Worm (Caenorhabditis elegans) whole organism, mixed stage, embryonic: ENCODE results near the gene C01G5.7.
A peak's percentile ranks its signal among the peaks of the same experiment; 100 is the strongest.

Source experiments
- M03D4.4 ChIP-seq: sonication (generic microtip); optimal IDR thresholded peaks from 2 replicates; lab custom pipeline; 2017; ENCODE audit warnings: mild to moderate bottlenecking, missing genetic modification characterization, missing compliant biosample characterization
- bed-3 ChIP-seq: fragments of 200-800 bp; sonication (Bioruptor generic); optimal IDR thresholded peaks from 3 replicates; lab custom pipeline; 2018; ENCODE audit warnings: mild to moderate bottlenecking, missing genetic modification characterization, moderate library complexity, missing compliant biosample characterization
- ceh-39 ChIP-seq: fragments of 150-350 bp; optimal IDR thresholded peaks from 2 replicates; lab custom pipeline; 2014; ENCODE audit warnings: missing biosample characterization, missing genetic modification characterization
- ceh-43 ChIP-seq: fragments of 200-800 bp; sonication (Bioruptor generic); optimal IDR thresholded peaks from 2 replicates; lab custom pipeline; 2018; ENCODE audit warnings: mild to moderate bottlenecking, missing genetic modification characterization, moderate library complexity, missing compliant biosample characterization
- ceh-83 ChIP-seq: fragments of 200-800 bp; sonication (Bioruptor generic); optimal IDR thresholded peaks from 2 replicates; lab custom pipeline; 2018; ENCODE audit warnings: mild to moderate bottlenecking, missing genetic modification characterization, missing compliant biosample characterization
- ces-1 ChIP-seq: fragments of 150-350 bp; optimal IDR thresholded peaks from 2 replicates; lab custom pipeline; 2014; ENCODE audit warnings: missing biosample characterization, missing genetic modification reagents, missing genetic modification characterization
- cnd-1 ChIP-seq: fragments of 200-800 bp; sonication (Bioruptor generic); optimal IDR thresholded peaks from 2 replicates; lab custom pipeline; 2018; ENCODE audit warnings: mild to moderate bottlenecking, missing genetic modification characterization, missing compliant biosample characterization
- drap-1 ChIP-seq: fragments of 200-800 bp; sonication (Bioruptor generic); optimal IDR thresholded peaks from 3 replicates; lab custom pipeline; 2018; ENCODE audit warnings: mild to moderate bottlenecking, missing genetic modification characterization, missing compliant biosample characterization
- elt-3 ChIP-seq: fragments of 150-350 bp; optimal IDR thresholded peaks from 2 replicates; lab custom pipeline; 2014; ENCODE audit warnings: missing biosample characterization, missing genetic modification characterization
- flh-1 ChIP-seq: fragments of 200-800 bp; sonication (Bioruptor generic); optimal IDR thresholded peaks from 2 replicates; lab custom pipeline; 2018; ENCODE audit warnings: mild to moderate bottlenecking, missing genetic modification characterization, moderate library complexity, missing compliant biosample characterization
- ham-2 ChIP-seq: fragments of 200-800 bp; sonication (Bioruptor generic); optimal IDR thresholded peaks from 2 replicates; lab custom pipeline; 2018; ENCODE audit warnings: mild to moderate bottlenecking, missing genetic modification characterization, missing compliant biosample characterization
- hlh-1 ChIP-seq: fragments of 150-350 bp; optimal IDR thresholded peaks from 2 replicates; lab custom pipeline; 2014; ENCODE audit warnings: missing biosample characterization, missing genetic modification reagents, missing genetic modification characterization
- lin-13 ChIP-seq: fragments of 150-350 bp; optimal IDR thresholded peaks from 2 replicates; lab custom pipeline; 2014; ENCODE audit warnings: missing biosample characterization, missing genetic modification characterization
- lin-32 ChIP-seq: fragments of 200-800 bp; sonication (Bioruptor generic); optimal IDR thresholded peaks from 2 replicates; lab custom pipeline; 2018; ENCODE audit warnings: mild to moderate bottlenecking, missing genetic modification characterization, missing compliant biosample characterization
- lsy-2 ChIP-seq: fragments of 150-350 bp; optimal IDR thresholded peaks from 2 replicates; lab custom pipeline; 2014; ENCODE audit warnings: missing biosample characterization, missing genetic modification characterization
- mab-5 ChIP-seq: fragments of 150-350 bp; optimal IDR thresholded peaks from 2 replicates; lab custom pipeline; 2014; ENCODE audit warnings: missing biosample characterization, missing genetic modification characterization
- mep-1 ChIP-seq: fragments of 150-350 bp; optimal IDR thresholded peaks from 2 replicates; lab custom pipeline; 2017; ENCODE audit warnings: missing biosample characterization, missing genetic modification reagents, missing genetic modification characterization, inconsistent platforms
- mls-2 ChIP-seq: sonication (generic microtip); optimal IDR thresholded peaks from 2 replicates; lab custom pipeline; 2016; ENCODE audit warnings: mild to moderate bottlenecking, missing genetic modification characterization, moderate library complexity, missing compliant biosample characterization
- nhr-2 ChIP-seq: fragments of 150-350 bp; optimal IDR thresholded peaks from 2 replicates; lab custom pipeline; 2014; ENCODE audit warnings: missing biosample characterization, missing genetic modification characterization
- nhr-237 ChIP-seq: fragments of 150-350 bp; optimal IDR thresholded peaks from 2 replicates; lab custom pipeline; 2014; ENCODE audit warnings: missing biosample characterization, missing genetic modification characterization
- nhr-28 ChIP-seq: fragments of 150-350 bp; optimal IDR thresholded peaks from 2 replicates; lab custom pipeline; 2014; ENCODE audit warnings: missing biosample characterization, missing genetic modification characterization
- sem-2 ChIP-seq: fragments of 200-800 bp; sonication (Bioruptor generic); optimal IDR thresholded peaks from 2 replicates; lab custom pipeline; 2018; ENCODE audit warnings: mild to moderate bottlenecking, missing genetic modification characterization, missing compliant biosample characterization
- snpc-4 ChIP-seq: fragments of 150-350 bp; optimal IDR thresholded peaks from 2 replicates; lab custom pipeline; 2014; ENCODE audit warnings: missing biosample characterization, missing genetic modification characterization
- sptf-1 ChIP-seq: sonication (generic microtip); optimal IDR thresholded peaks from 2 replicates; lab custom pipeline; 2017; ENCODE audit warnings: mild to moderate bottlenecking, missing genetic modification characterization, moderate library complexity, missing compliant biosample characterization
- tbx-8 ChIP-seq: fragments of 200-800 bp; sonication (Bioruptor generic); optimal IDR thresholded peaks from 2 replicates; lab custom pipeline; 2018; ENCODE audit warnings: mild to moderate bottlenecking, missing genetic modification characterization, moderate library complexity, missing compliant biosample characterization
- unc-120 ChIP-seq: sonication (generic microtip); optimal IDR thresholded peaks from 2 replicates; lab custom pipeline; 2017; ENCODE audit warnings: missing genetic modification characterization, missing compliant biosample characterization; ENCODE audit not compliant: poor library complexity, severe bottlenecking
- unc-39 ChIP-seq: fragments of 150-350 bp; optimal IDR thresholded peaks from 2 replicates; lab custom pipeline; 2014; ENCODE audit warnings: missing biosample characterization, missing genetic modification characterization
- unc-62 ChIP-seq: fragments of 150-350 bp; optimal IDR thresholded peaks from 2 replicates; lab custom pipeline; 2014; ENCODE audit warnings: missing biosample characterization, missing genetic modification reagents, missing genetic modification characterization
- zip-8 ChIP-seq: fragments of 150-350 bp; optimal IDR thresholded peaks from 2 replicates; lab custom pipeline; 2014; ENCODE audit warnings: missing biosample characterization, missing genetic modification characterization
- ztf-11 ChIP-seq: fragments of 150-350 bp; optimal IDR thresholded peaks from 2 replicates; lab custom pipeline; 2014; ENCODE audit warnings: missing biosample characterization, missing genetic modification characterization

C01G5.7 gene

DNA sequence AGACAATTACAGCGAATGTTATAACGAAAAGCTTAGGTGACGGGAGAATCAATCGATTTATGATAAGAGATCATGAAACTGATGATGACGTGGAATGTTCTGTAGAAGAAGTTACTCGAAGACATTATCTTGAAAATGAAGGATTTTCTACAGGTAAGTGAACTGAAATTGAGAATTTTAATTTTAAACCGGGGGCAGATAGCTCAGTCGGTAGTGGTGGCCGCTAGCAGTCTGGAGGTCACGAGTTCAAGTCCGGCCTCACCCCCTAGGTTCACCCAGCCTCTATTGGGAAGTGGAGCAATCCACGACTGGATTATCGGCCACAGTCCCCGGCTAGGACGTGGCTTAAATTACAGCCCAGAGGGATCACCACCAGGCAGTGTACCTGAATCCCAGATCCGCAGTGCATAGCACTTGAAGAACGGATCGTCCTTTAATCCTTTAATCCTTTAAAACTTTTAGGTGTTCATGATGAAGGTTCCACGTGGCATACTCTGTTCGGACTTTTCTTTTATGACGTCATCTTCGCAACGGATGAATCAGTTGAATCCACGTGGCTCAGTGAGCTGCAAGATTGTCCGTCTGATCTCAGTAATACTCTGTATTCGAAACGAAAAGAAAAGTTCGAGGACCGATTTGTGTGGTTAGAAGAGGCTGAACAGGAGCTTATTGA, 33.5 kb downstream of the C01G5.7 start:
- peak; percentile 83 for TF ChIP-seq zip-8 (tag; lab: Kevin White, UChicago)

DNA sequence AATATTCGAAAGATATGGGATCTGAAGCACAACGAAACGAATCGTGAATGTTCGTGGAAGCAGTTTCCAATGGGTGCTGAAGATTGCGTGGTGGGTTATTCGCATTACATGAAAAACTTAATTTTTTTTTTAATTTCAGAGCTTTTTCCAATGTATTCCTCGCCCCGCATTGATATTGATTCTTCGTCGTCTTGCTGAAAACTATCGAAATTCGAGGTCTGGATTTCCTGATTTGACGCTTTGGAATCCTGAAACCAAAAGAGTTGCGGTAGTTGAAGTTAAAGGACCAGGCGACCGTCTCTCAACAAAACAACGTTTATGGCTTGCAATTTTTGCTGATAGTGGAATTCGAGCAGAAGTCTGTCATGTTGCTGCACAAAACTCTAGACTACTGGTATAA, 34.1 kb downstream of the C01G5.7 start:
- no peak for TF ChIP-seq nhr-28 (tag; lab: Kevin White, UChicago)
- no peak for TF ChIP-seq flh-1 (GFP tag; lab: Kevin White, UChicago)
- TF ChIP-seq mab-5 (tag; lab: Kevin White, UChicago): no peak
- no peak for TF ChIP-seq unc-62 (GFP tag; lab: Kevin White, UChicago)
- TF ChIP-seq hlh-1: no peak
- TF ChIP-seq snpc-4: no peak
- TF ChIP-seq unc-120 (tag; lab: Kevin White, UChicago): no peak
- no peak for TF ChIP-seq zip-8 (tag; lab: Kevin White, UChicago)
- no peak for TF ChIP-seq bed-3 (GFP tag; lab: Kevin White, UChicago)
- TF ChIP-seq cnd-1 (tag; lab: Kevin White, UChicago): no peak

DNA sequence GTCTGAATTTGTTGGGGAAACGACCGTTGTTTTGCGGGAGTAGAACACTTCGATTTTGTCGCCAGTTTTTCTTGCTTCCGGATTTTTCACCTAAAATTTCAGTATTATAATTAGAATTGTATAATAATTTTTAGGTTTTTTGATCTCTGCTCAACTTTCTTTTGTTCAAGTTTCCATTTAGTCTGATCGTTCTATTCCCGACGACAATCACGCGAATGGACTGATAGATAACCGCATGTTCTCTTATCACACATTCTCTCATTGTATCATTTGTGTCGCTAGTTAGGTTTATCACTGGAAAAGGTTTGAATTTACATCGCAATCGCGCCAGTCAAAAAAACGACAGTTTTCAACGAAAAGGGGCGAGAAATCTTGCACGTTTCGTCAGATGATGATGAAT, 36.9 kb downstream of the C01G5.7 start:
- TF ChIP-seq unc-120 (tag; lab: Kevin White, UChicago): no peak
- TF ChIP-seq mls-2 (tag; lab: Kevin White, UChicago): no peak
- TF ChIP-seq unc-39 (tag; lab: Kevin White, UChicago): no peak
- no peak for TF ChIP-seq elt-3 (tag; lab: Kevin White, UChicago)
- TF ChIP-seq cnd-1 (tag; lab: Kevin White, UChicago): no peak
- TF ChIP-seq flh-1 (GFP tag; lab: Kevin White, UChicago): no peak
- TF ChIP-seq ztf-11 (tag; lab: Kevin White, UChicago): no peak
- TF ChIP-seq hlh-1: no peak
- TF ChIP-seq lin-13: no peak

DNA sequence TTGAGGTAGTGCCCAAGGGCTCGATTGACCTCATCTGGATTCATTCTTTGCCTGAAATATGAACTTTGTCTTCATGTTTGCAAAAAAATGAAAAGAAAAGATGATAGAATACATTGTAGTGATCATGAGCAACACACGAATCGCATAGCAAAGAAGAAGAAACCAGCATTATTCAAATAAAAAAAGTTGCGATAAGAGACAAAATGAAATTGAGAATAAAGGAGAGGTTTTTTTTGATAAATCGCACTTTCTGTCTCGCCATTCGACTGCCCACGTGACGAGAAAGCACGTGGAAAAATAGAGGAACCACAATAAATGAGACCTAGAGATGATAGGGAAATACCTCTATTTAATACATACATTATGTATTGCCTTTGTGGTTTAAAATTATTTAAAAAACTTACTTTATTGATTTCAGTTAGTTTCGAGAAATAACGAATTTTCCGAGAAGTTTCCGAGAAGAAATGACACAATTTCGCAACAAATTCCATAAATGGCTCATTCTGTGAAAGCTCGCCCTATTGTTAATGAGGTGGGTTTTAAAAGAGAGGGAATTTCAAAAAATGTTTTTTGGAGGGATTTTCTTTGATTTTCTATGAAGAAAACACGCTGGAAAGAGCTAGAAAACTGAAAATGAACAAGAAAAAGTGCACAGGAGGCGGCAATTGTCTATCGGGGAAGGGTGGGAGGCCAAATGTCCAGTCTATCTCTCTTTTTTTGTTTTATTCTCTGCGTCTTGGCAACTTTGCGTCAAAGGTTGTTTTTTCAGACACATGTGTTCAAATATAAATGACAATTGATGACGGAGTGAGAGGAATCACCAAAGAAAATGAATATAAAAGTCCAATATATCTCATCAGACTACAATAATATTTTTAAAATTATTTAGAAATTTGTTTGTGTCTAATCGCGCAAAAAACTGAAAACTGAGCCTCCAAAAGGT, 37.7 kb downstream of the C01G5.7 start, which contains the start of gene paqr-1:
Gene paqr-1 (minus strand): TSS at position 51 of the 943 bp plus-strand sequence.
- TF ChIP-seq elt-3 (tag; lab: Kevin White, UChicago) (no peak), ceh-39 (tag; lab: Kevin White, UChicago) (no peak), lin-32 (GFP tag; lab: Kevin White, UChicago) (no peak), ces-1 (peak; percentile 56), hlh-1 (peak; percentile 41), M03D4.4 (tag; lab: Kevin White, UChicago) (no peak), ham-2 (no peak), cnd-1 (tag; lab: Kevin White, UChicago) (no peak), nhr-237 (tag; lab: Kevin White, UChicago) (no peak), flh-1 (GFP tag; lab: Kevin White, UChicago) (no peak)

DNA sequence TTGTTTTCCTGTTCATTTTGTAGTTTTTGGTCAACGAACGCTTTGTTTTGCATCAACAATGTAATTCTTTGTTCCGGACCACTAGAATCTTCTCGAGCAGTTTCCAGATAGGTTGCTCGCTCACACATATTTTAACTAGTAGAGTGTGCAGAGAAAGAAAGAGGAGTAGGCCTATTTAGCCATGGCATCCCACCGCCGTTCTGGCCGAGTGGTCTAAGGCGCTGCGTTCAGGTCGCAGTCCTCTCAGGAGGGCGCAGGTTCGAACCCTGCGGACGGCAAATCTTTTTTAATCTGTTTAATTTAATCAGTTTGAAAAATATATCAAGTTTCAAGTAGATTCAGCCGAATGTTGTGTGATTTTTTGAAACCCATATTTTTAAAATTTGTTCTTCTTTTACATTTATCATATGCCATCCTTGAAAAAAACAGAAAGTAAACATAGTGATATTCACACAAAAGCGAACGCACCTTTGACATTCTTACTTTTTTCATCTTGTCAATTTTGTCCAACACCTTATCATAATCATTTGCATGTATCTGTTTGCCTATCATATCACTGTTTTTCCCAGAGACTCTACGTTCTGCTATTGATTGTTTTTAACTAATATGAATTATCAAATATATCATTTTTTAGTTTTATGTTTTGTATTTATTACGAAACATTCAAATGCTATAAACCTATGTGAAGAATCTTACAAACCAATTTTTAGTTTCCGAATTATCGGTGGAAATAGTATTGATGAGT, 38.8 kb downstream of the C01G5.7 start, which contains the start of gene try-3:
Gene try-3 (plus strand): TSS at position 532 of the 745 bp plus-strand sequence.
- peak; percentile 39 for TF ChIP-seq lin-32 (GFP tag; lab: Kevin White, UChicago)
- TF ChIP-seq sptf-1 (tag; lab: Kevin White, UChicago): peak; percentile 83
- TF ChIP-seq lin-13: no peak
- TF ChIP-seq nhr-2 (tag; lab: Kevin White, UChicago): no peak
- peak; percentile 86 for TF ChIP-seq ceh-83 (GFP tag; lab: Kevin White, UChicago)
- TF ChIP-seq ceh-43 (GFP tag; lab: Kevin White, UChicago): no peak
- peak; percentile 49 for TF ChIP-seq flh-1 (GFP tag; lab: Kevin White, UChicago)
- TF ChIP-seq mep-1: peak; percentile 1
- no peak for TF ChIP-seq unc-62 (GFP tag; lab: Kevin White, UChicago)
- TF ChIP-seq nhr-28 (tag; lab: Kevin White, UChicago): no peak
- TF ChIP-seq M03D4.4 (tag; lab: Kevin White, UChicago): peak; percentile 75
- peak; percentile 78 for TF ChIP-seq mls-2 (tag; lab: Kevin White, UChicago)
- TF ChIP-seq nhr-237 (tag; lab: Kevin White, UChicago): no peak
- TF ChIP-seq drap-1: peak; percentile 77
- TF ChIP-seq sem-2: peak; percentile 74
- TF ChIP-seq unc-120 (tag; lab: Kevin White, UChicago): peak; percentile 87
- no peak for TF ChIP-seq zip-8 (tag; lab: Kevin White, UChicago)
- TF ChIP-seq cnd-1 (tag; lab: Kevin White, UChicago): peak; percentile 81
- TF ChIP-seq mab-5 (tag; lab: Kevin White, UChicago): no peak
- peak; percentile 11 for TF ChIP-seq lsy-2 (tag; lab: Kevin White, UChicago)
- TF ChIP-seq tbx-8 (GFP tag; lab: Kevin White, UChicago): peak; percentile 36
- peak; percentile 27 for TF ChIP-seq ces-1
- peak; percentile 47 for TF ChIP-seq bed-3 (GFP tag; lab: Kevin White, UChicago)
- TF ChIP-seq ztf-11 (tag; lab: Kevin White, UChicago): no peak
